Worm (Caenorhabditis elegans): Measurements from ENCODE around the gene C34F6.7.

C34F6.7 gene

DNA sequence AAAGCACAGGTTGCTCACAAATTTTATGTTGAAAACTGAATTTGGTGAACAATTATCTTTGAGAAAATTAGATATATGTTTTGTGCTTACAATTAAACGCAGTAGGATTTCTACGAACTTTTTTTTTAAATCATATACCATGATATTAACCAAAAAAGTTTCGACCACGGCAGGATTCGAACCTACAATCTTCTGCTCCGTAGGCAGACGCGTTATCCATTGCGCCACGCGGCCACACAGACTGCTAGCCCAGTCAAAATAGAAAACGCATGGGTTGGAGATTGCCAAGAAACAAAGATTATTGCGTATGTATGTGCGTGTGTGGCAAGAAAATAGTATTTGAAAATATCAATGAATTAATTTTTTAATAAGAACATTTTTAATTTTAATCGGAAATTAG lies 37.2 kb upstream of the C34F6.7 start (continued):
- TF ChIP-seq nhr-6 (tag; optimal IDR thresholded peaks at IDR 0.05) = peak; percentile 12
- TF ChIP-seq jun-1 (tag; optimal IDR thresholded peaks at IDR 0.05) = no peak
- TF ChIP-seq ztf-11 (tag; optimal IDR thresholded peaks at IDR 0.05) = no peak
- no peak for TF ChIP-seq daf-8 (GFP tag; IDR thresholded peaks at IDR 0.05)
- TF ChIP-seq Y105C5A.15 (GFP tag; IDR thresholded peaks at IDR 0.05) = no peak
- TF ChIP-seq pqm-1 (tag; optimal IDR thresholded peaks at IDR 0.05) = no peak
- TF ChIP-seq skn-1 (tag; optimal IDR thresholded peaks at IDR 0.05) = no peak
- no peak for TF ChIP-seq ceh-28 (tag; optimal IDR thresholded peaks at IDR 0.05)
- peak; percentile 73 for TF ChIP-seq vab-7 (GFP tag; IDR thresholded peaks at IDR 0.05)
- TF ChIP-seq tra-1 (GFP tag; IDR thresholded peaks at IDR 0.05) = peak; percentile 67; the same call in 1 of the 2 replicates
- no peak for TF ChIP-seq zip-11 (GFP tag; IDR thresholded peaks at IDR 0.05)
- TF ChIP-seq Y75B8A.6 (GFP tag; IDR thresholded peaks at IDR 0.05) = 0 out of 2 replicates have a peak, but pooled peaks have one; percentile 76
- no peak for TF ChIP-seq spr-3 (GFP tag; optimal IDR thresholded peaks at IDR 0.05)
- TF ChIP-seq dmd-9 (GFP tag; IDR thresholded peaks at IDR 0.05) = no peak
- TF ChIP-seq unc-130 (GFP tag; optimal IDR thresholded peaks at IDR 0.05) = peak; percentile 70
- no peak for TF ChIP-seq egl-43 (GFP tag; IDR thresholded peaks at IDR 0.05)
- no peak for TF ChIP-seq nhr-76 (tag; optimal IDR thresholded peaks at IDR 0.05)
- TF ChIP-seq dve-1 (tag; optimal IDR thresholded peaks at IDR 0.05; ENCODE audit: insufficient read depth) = peak; percentile 64
- TF ChIP-seq unc-39 (tag; optimal IDR thresholded peaks at IDR 0.05) = no peak
- TF ChIP-seq lin-29 (GFP tag; IDR thresholded peaks at IDR 0.05) = no peak
- TF ChIP-seq snpc-1.2 (GFP tag; IDR thresholded peaks at IDR 0.05) = peak; percentile 86
- no peak for TF ChIP-seq duxl-1 (tag; optimal IDR thresholded peaks at IDR 0.05; ENCODE audit: poor library complexity)
- TF ChIP-seq madf-9 (GFP tag; conservative IDR thresholded peaks at IDR 0.05) = peak; percentile 68
- TF ChIP-seq aly-2 (tag; optimal IDR thresholded peaks at IDR 0.05) = no peak
- TF ChIP-seq hmg-1.1 (GFP tag; IDR thresholded peaks at IDR 0.05) = peak; percentile 80
- peak; percentile 62 for TF ChIP-seq ctbp-1 (GFP tag; IDR thresholded peaks at IDR 0.05)
- TF ChIP-seq T20F7.1 (GFP tag; optimal IDR thresholded peaks at IDR 0.05) = peak; percentile 1
- no peak for TF ChIP-seq mxl-3 (GFP tag; optimal IDR thresholded peaks at IDR 0.05)
- peak in 1 of 2 experiments; percentile 16 for TF ChIP-seq mdl-1 (tag; optimal IDR thresholded peaks at IDR 0.05)
- no peak for TF ChIP-seq tag-97 (GFP tag; IDR thresholded peaks at IDR 0.05)
- no peak for TF ChIP-seq ceh-82 (tag; optimal IDR thresholded peaks at IDR 0.05)
- no peak for TF ChIP-seq nhr-237 (tag; optimal IDR thresholded peaks at IDR 0.05)
- TF ChIP-seq fkh-10 (GFP tag; optimal IDR thresholded peaks at IDR 0.05) = no peak
- peak; percentile 33; the same call in 1 of the 2 replicates for TF ChIP-seq ceh-44 (GFP tag; IDR thresholded peaks at IDR 0.05)
- TF ChIP-seq ztf-7 (tag; optimal IDR thresholded peaks at IDR 0.05) = peak; percentile 61
- no peak; the same call in 1 of the 2 replicates for TF ChIP-seq zfp-3 (GFP tag; conservative IDR thresholded peaks at IDR 0.05)
- no peak for TF ChIP-seq D1046.2 (GFP tag; IDR thresholded peaks at IDR 0.05)
- TF ChIP-seq php-3 (GFP tag; IDR thresholded peaks at IDR 0.05) = peak; percentile 71
- TF ChIP-seq spr-1 (tag; optimal IDR thresholded peaks at IDR 0.05) = peak; percentile 50
- TF ChIP-seq F37D6.2 (tag; optimal IDR thresholded peaks at IDR 0.05) = peak; percentile 33
- peak; percentile 78; the same call in 1 of the 2 replicates for TF ChIP-seq pha-4 (GFP tag; IDR thresholded peaks at IDR 0.05)
- no peak for TF ChIP-seq pha-4 (tag; optimal IDR thresholded peaks at IDR 0.05)
- TF ChIP-seq ZK337.2 (GFP tag; IDR thresholded peaks at IDR 0.05) = no peak
- TF ChIP-seq zfp-2 (tag; optimal IDR thresholded peaks at IDR 0.05) = peak; percentile 5
- no peak for TF ChIP-seq snpc-4 (tag; optimal IDR thresholded peaks at IDR 0.05)
- TF ChIP-seq lsy-2 (tag; optimal IDR thresholded peaks at IDR 0.05) = peak in 1 of 2 experiments; percentile 37
- TF ChIP-seq madf-5 (GFP tag; IDR thresholded peaks at IDR 0.05) = 0 out of 4 replicates have a peak, but pooled peaks of 1 of the 2 experiments have one; percentile 22
- TF ChIP-seq mes-2 (tag; optimal IDR thresholded peaks at IDR 0.05; ENCODE audit: poor library complexity, severe bottlenecking) = peak; percentile 76
- TF ChIP-seq R02D3.7 (tag; optimal IDR thresholded peaks at IDR 0.05) = no peak
- TF ChIP-seq ces-1 (GFP tag; optimal IDR thresholded peaks at IDR 0.05) = no peak
- TF ChIP-seq daf-19 (GFP tag; conservative IDR thresholded peaks at IDR 0.05) = peak; percentile 83
- TF ChIP-seq Y5F2A.4 (GFP tag; optimal IDR thresholded peaks at IDR 0.05) = peak; percentile 59

Data from whole organism, L4 larva.